Worm (Caenorhabditis elegans) whole organism, L4 larva: ENCODE data around the gene F35D2.3.

Source experiments
- F10B5.3 ChIP-seq: sonication (generic microtip); optimal IDR thresholded peaks from 2 replicates; lab custom pipeline; 2016; ENCODE audit warnings: mild to moderate bottlenecking, missing genetic modification characterization, missing compliant biosample characterization
- F26F4.8 ChIP-seq: fragments of 200-800 bp; sonication (Bioruptor generic); conservative IDR thresholded peaks from 2 replicates; pipeline ENCODE4 v1.3.6; 2022; ENCODE audit warnings: missing genetic modification characterization, missing compliant biosample characterization
- F37D6.2 ChIP-seq: sonication (generic microtip); optimal IDR thresholded peaks from 2 replicates; lab custom pipeline; 2016; ENCODE audit warnings: mild to moderate bottlenecking, missing genetic modification characterization, missing compliant biosample characterization
- T20F7.1 ChIP-seq: fragments of 200-800 bp; sonication (Bioruptor generic); optimal IDR thresholded peaks from 2 replicates; lab custom pipeline; 2018; ENCODE audit warnings: mild to moderate bottlenecking, missing genetic modification characterization, missing compliant biosample characterization
- Y105C5A.15 ChIP-seq: fragments of 200-800 bp; sonication (Bioruptor generic); IDR thresholded peaks from 2 replicates; pipeline ENCODE4 v1.3.6; 2022; ENCODE audit warnings: missing genetic modification characterization, missing compliant biosample characterization
- Y48G9A.11 ChIP-seq: fragments of 200-800 bp; sonication (Bioruptor generic); IDR thresholded peaks from 2 replicates; pipeline ENCODE4 v1.3.6; 2022; ENCODE audit warnings: missing genetic modification reagents, missing genetic modification characterization, missing compliant biosample characterization
- ZK337.2 ChIP-seq: fragments of 200-800 bp; sonication (Bioruptor generic); IDR thresholded peaks from 2 replicates; pipeline ENCODE4 v1.3.6; 2022; ENCODE audit warnings: missing genetic modification reagents, missing genetic modification characterization, missing compliant biosample characterization
- aha-1 ChIP-seq: fragments of 150-350 bp; peaks from one replicate; lab custom pipeline; 2014; ENCODE audit warnings: missing biosample characterization, missing genetic modification characterization
- aly-2 ChIP-seq: sonication (generic microtip); optimal IDR thresholded peaks from 2 replicates; lab custom pipeline; 2018; ENCODE audit warnings: missing biosample characterization, missing genetic modification characterization
- attf-4 ChIP-seq: sonication (generic microtip); optimal IDR thresholded peaks from 3 replicates; lab custom pipeline; 2017; ENCODE audit warnings: missing biosample characterization, missing genetic modification characterization
- ceh-20 ChIP-seq: fragments of 200-800 bp; sonication (Bioruptor generic); IDR thresholded peaks from 2 replicates; pipeline ENCODE4 v1.3.6; 2022; ENCODE audit warnings: missing genetic modification reagents, missing genetic modification characterization, missing compliant biosample characterization
- ceh-28 ChIP-seq: fragments of 150-350 bp; optimal IDR thresholded peaks from 2 replicates; lab custom pipeline; 2014; ENCODE audit warnings: missing biosample characterization, missing genetic modification reagents, missing genetic modification characterization
- ceh-44 ChIP-seq: fragments of 200-800 bp; sonication (Bioruptor generic); IDR thresholded peaks from 2 replicates; pipeline ENCODE4 v1.3.6; 2022; ENCODE audit warnings: missing genetic modification reagents, missing genetic modification characterization, missing compliant biosample characterization
- cey-2 ChIP-seq: sonication (generic microtip); optimal IDR thresholded peaks from 3 replicates; lab custom pipeline; 2017; ENCODE audit warnings: missing genetic modification characterization, mild to moderate bottlenecking, missing compliant biosample characterization, antibody characterized with exemption, borderline replicate concordance; ENCODE audit not compliant: insufficient read depth
- ctbp-1 ChIP-seq: fragments of 200-800 bp; sonication (Bioruptor generic); IDR thresholded peaks from 2 replicates; pipeline ENCODE4 v1.3.6; 2022; ENCODE audit warnings: missing genetic modification reagents, missing genetic modification characterization, missing compliant biosample characterization
- daf-19 ChIP-seq: fragments of 200-800 bp; sonication (Bioruptor generic); conservative IDR thresholded peaks from 2 replicates; pipeline ENCODE4 v1.3.6; 2022; ENCODE audit warnings: missing genetic modification characterization, missing compliant biosample characterization
- dmd-6 ChIP-seq: fragments of 200-800 bp; sonication (Bioruptor generic); IDR thresholded peaks from 2 replicates; pipeline ENCODE4 v1.3.6; 2022; ENCODE audit warnings: missing genetic modification reagents, missing genetic modification characterization, missing compliant biosample characterization
- dpl-1 ChIP-seq: fragments of 150-350 bp; optimal IDR thresholded peaks from 2 replicates; lab custom pipeline; 2014; ENCODE audit warnings: missing biosample characterization, missing genetic modification reagents, missing genetic modification characterization
- egl-43 ChIP-seq: fragments of 200-800 bp; sonication (Bioruptor generic); IDR thresholded peaks from 2 replicates; pipeline ENCODE4 v1.3.6; 2022; ENCODE audit warnings: missing genetic modification reagents, missing genetic modification characterization, missing compliant biosample characterization
- fkh-10 ChIP-seq: fragments of 150-350 bp; optimal IDR thresholded peaks from 2 replicates; lab custom pipeline; 2014; ENCODE audit warnings: missing biosample characterization, missing genetic modification reagents, missing genetic modification characterization
- gei-8 ChIP-seq: fragments of 200-800 bp; sonication (Bioruptor generic); optimal IDR thresholded peaks from 2 replicates; lab custom pipeline; 2018; ENCODE audit warnings: mild to moderate bottlenecking, missing genetic modification characterization, missing compliant biosample characterization
- hlh-30 ChIP-seq: sonication (generic microtip); optimal IDR thresholded peaks from 2 replicates; lab custom pipeline; 2017; ENCODE audit warnings: antibody characterized with exemption, mild to moderate bottlenecking, missing genetic modification characterization, missing compliant biosample characterization; ENCODE audit not compliant: insufficient read depth
- jun-1 ChIP-seq: fragments of 150-350 bp; optimal IDR thresholded peaks from 2 replicates; lab custom pipeline; 2014; ENCODE audit warnings: missing biosample characterization, missing genetic modification reagents, missing genetic modification characterization
- lin-29 ChIP-seq: fragments of 200-800 bp; sonication (Bioruptor generic); IDR thresholded peaks from 2 replicates; pipeline ENCODE4 v1.3.6; 2022; ENCODE audit warnings: missing genetic modification reagents, missing genetic modification characterization, missing compliant biosample characterization
- lin-39 ChIP-seq: fragments of 150-350 bp; optimal IDR thresholded peaks from 2 replicates; lab custom pipeline; 2014; ENCODE audit warnings: missing biosample characterization, missing genetic modification reagents, missing genetic modification characterization
- lsy-2 ChIP-seq, 2 experiments: fragments of 150-350 bp in 1 of 2; sonication (generic microtip) in 1 of 2; optimal IDR thresholded peaks; 2 replicates each; lab custom pipeline; 2014 to 2017; ENCODE audit warnings: missing biosample characterization in 2 of 2, missing genetic modification characterization in 2 of 2
- madf-5 ChIP-seq, 2 experiments: fragments of 200-800 bp; sonication (Bioruptor generic); IDR thresholded peaks; 2 replicates each; pipeline ENCODE4 v1.3.6; 2022; ENCODE audit warnings: missing compliant biosample characterization in 2 of 2, missing genetic modification characterization in 2 of 2
- madf-9 ChIP-seq: fragments of 200-800 bp; sonication (Bioruptor generic); conservative IDR thresholded peaks from 2 replicates; pipeline ENCODE4 v1.3.6; 2022; ENCODE audit warnings: missing genetic modification reagents, missing genetic modification characterization, missing compliant biosample characterization
- mdl-1 ChIP-seq, 2 experiments: fragments of 150-350 bp in 1 of 2; sonication (generic microtip) in 1 of 2; optimal IDR thresholded peaks; 2 replicates each; lab custom pipeline; 2014 to 2017; ENCODE audit warnings: missing biosample characterization in 2 of 2, missing genetic modification characterization in 2 of 2
- mep-1 ChIP-seq: fragments of 150-350 bp; sonication (generic microtip); optimal IDR thresholded peaks from 3 replicates; lab custom pipeline; 2014; ENCODE audit warnings: missing biosample characterization, missing genetic modification characterization
- mxl-2 ChIP-seq: fragments of 200-800 bp; sonication (Bioruptor generic); conservative IDR thresholded peaks from 2 replicates; pipeline ENCODE4 v1.3.6; 2022; ENCODE audit warnings: missing genetic modification reagents, missing genetic modification characterization, missing compliant biosample characterization
- nhr-102 ChIP-seq: sonication (generic microtip); optimal IDR thresholded peaks from 2 replicates; lab custom pipeline; 2016; ENCODE audit warnings: mild to moderate bottlenecking, missing genetic modification characterization, moderate library complexity, missing compliant biosample characterization
- nhr-111 ChIP-seq: fragments of 200-800 bp; sonication (Bioruptor generic); optimal IDR thresholded peaks from 2 replicates; lab custom pipeline; 2018; ENCODE audit warnings: mild to moderate bottlenecking, missing genetic modification characterization, missing compliant biosample characterization
- nhr-25 ChIP-seq: sonication (generic microtip); optimal IDR thresholded peaks from 2 replicates; lab custom pipeline; 2017; ENCODE audit warnings: missing genetic modification characterization, mild to moderate bottlenecking, missing compliant biosample characterization, antibody characterized with exemption, moderate library complexity, borderline replicate concordance; ENCODE audit not compliant: insufficient read depth
- nhr-28 ChIP-seq: fragments of 150-350 bp; optimal IDR thresholded peaks from 2 replicates; lab custom pipeline; 2014; ENCODE audit warnings: missing biosample characterization, missing genetic modification characterization
- nhr-42 ChIP-seq: fragments of 200-800 bp; sonication (Bioruptor generic); IDR thresholded peaks from 2 replicates; pipeline ENCODE4 v1.3.6; 2022; ENCODE audit warnings: missing genetic modification characterization, missing compliant biosample characterization
- nhr-48 ChIP-seq: sonication (generic microtip); optimal IDR thresholded peaks from 2 replicates; lab custom pipeline; 2016; ENCODE audit warnings: mild to moderate bottlenecking, missing genetic modification characterization, missing compliant biosample characterization
- nhr-6 ChIP-seq: fragments of 150-350 bp; optimal IDR thresholded peaks from 2 replicates; lab custom pipeline; 2014; ENCODE audit warnings: missing biosample characterization, missing genetic modification characterization
- pha-4 ChIP-seq, 2 experiments: fragments of 150-350 bp in 1 of 2; fragments of 200-800 bp in 1 of 2; sonication (Bioruptor generic) in 1 of 2; IDR thresholded peaks in 1 of 2; optimal IDR thresholded peaks in 1 of 2; 2 replicates each; pipeline versions ENCODE4 v1.3.6 to Lab custom; 2014 to 2022; ENCODE audit warnings: missing genetic modification characterization in 2 of 2, missing genetic modification reagents in 2 of 2, missing biosample characterization in 1 of 2, missing compliant biosample characterization in 1 of 2
- unc-62 ChIP-seq, 3 experiments: fragments of 150-350 bp in 1 of 3; sonication (generic microtip); optimal IDR thresholded peaks in 2 of 3; peaks in 1 of 3; 1 replicate in 1 of 3; 2 replicates in 2 of 3; lab custom pipeline; 2014 to 2017; ENCODE audit warnings: missing biosample characterization in 3 of 3, missing genetic modification characterization in 3 of 3, missing genetic modification reagents in 3 of 3, missing genotype in 1 of 3
- zfp-2 ChIP-seq: sonication (generic microtip); optimal IDR thresholded peaks from 2 replicates; lab custom pipeline; 2016; ENCODE audit warnings: mild to moderate bottlenecking, missing genetic modification characterization, missing compliant biosample characterization

F35D2.3 gene

ce11 chrII:7575614-7576013 is 5.2 kb downstream of the F35D2.3 start, which contains the start of gene F35D2.1:
F35D2.1 (plus strand) TSS chrII:7575914.
- TF ChIP-seq madf-5 (GFP tag; IDR thresholded peaks at IDR 0.05; lab: Robert Waterston, UW), result no peak
- TF ChIP-seq cey-2 (tag; lab: Kevin White, UChicago), result no peak
- TF ChIP-seq aly-2 (tag; lab: Kevin White, UChicago), result no peak
- TF ChIP-seq nhr-48 (tag; lab: Kevin White, UChicago), result no peak
- no peak for TF ChIP-seq nhr-42 (GFP tag; lab: Robert Waterston, UW)
- no peak for TF ChIP-seq gei-8 (GFP tag; lab: Kevin White, UChicago)
- TF ChIP-seq nhr-6 (tag; lab: Kevin White, UChicago), result no peak
- TF ChIP-seq T20F7.1, result no peak
- no peak for TF ChIP-seq lin-29 (GFP tag; lab: Robert Waterston, UW)
- no peak for TF ChIP-seq lin-39 (tag; lab: Kevin White, UChicago)
- TF ChIP-seq mdl-1 (tag; optimal IDR thresholded peaks at IDR 0.05; lab: Kevin White, UChicago), result no peak
- TF ChIP-seq aha-1, result no peak
- TF ChIP-seq nhr-28 (tag; lab: Kevin White, UChicago), result no peak
- TF ChIP-seq Y48G9A.11 (GFP tag; lab: Robert Waterston, UW), result no peak
- TF ChIP-seq ceh-44 (GFP tag; lab: Robert Waterston, UW), result no peak
- no peak for TF ChIP-seq mxl-2 (GFP tag; lab: Robert Waterston, UW)
- TF ChIP-seq ceh-28 (tag; lab: Kevin White, UChicago), result no peak
- TF ChIP-seq nhr-102, result no peak
- TF ChIP-seq Y105C5A.15, result no peak

ce11 chrII:7577412-7577811 is 7.0 kb downstream of the F35D2.3 start, which contains the start of gene F35D2.6:
F35D2.6 (plus strand) TSS chrII:7577712.
- TF ChIP-seq attf-4 (tag; lab: Kevin White, UChicago) (no peak), egl-43 (GFP tag; lab: Robert Waterston, UW) (no peak), hlh-30 (tag; lab: Kevin White, UChicago) (no peak), ZK337.2 (no peak), dpl-1 (GFP tag; lab: Kevin White, UChicago) (no peak), nhr-111 (GFP tag; lab: Kevin White, UChicago) (no peak), jun-1 (tag; lab: Kevin White, UChicago) (no peak)

ce11 chrII:7583555-7583954 is 13.2 kb downstream of the F35D2.3 start, which contains the start of gene mks-3:
mks-3 (minus strand) TSS chrII:7583655.
- no peak for TF ChIP-seq nhr-25
- no peak for TF ChIP-seq madf-9 (GFP tag; lab: Robert Waterston, UW)
- no peak for TF ChIP-seq lin-39 (tag; lab: Kevin White, UChicago)

DNA sequence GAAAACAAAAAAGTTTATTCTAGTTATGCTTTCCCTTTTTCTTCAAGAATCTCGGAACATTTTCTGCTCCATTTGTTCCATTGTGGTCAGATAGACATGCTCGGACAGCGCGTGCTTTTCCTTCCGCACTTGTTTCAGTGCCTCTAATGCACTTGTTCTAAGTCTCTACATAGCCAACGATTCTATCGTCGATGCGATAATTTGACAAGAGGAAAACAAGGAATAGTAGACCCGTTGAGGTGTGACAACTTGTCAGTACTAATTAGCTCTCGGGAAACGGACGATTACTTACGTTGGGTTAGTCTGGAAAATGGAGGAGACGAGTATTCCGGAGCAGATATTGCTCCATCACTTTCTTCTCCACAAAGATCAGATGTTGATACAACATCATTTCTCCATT is 17.9 kb downstream of the F35D2.3 start:
- no peak for TF ChIP-seq egl-43 (GFP tag; lab: Robert Waterston, UW)
- peak in 1 of 2 experiments; percentile 94 for TF ChIP-seq unc-62 (GFP tag; optimal IDR thresholded peaks at IDR 0.05 in 1 of 2; lab: Kevin White, UChicago)
- TF ChIP-seq unc-62 (tag; optimal IDR thresholded peaks at IDR 0.05; lab: Kevin White, UChicago), result no peak

ce11 chrII:7593227-7593626 is 22.8 kb downstream of the F35D2.3 start:
- TF ChIP-seq aha-1 (peak; percentile 94), lsy-2 (tag; optimal IDR thresholded peaks at IDR 0.05; lab: Kevin White, UChicago) (peak in 1 of 2 experiments; percentile 27), unc-62 (GFP tag; optimal IDR thresholded peaks at IDR 0.05 in 1 of 2; lab: Kevin White, UChicago) (peak in 1 of 2 experiments; percentile 94), unc-62 (tag; optimal IDR thresholded peaks at IDR 0.05; lab: Kevin White, UChicago) (no peak), zfp-2 (tag; lab: Kevin White, UChicago) (no peak), dmd-6 (GFP tag; lab: Robert Waterston, UW) (0 out of 2 replicates have a peak, but pooled peaks have one; percentile 12), madf-5 (GFP tag; IDR thresholded peaks at IDR 0.05; lab: Robert Waterston, UW) (no peak), F37D6.2 (tag; lab: Kevin White, UChicago) (peak; percentile 80), ceh-20 (GFP tag; lab: Robert Waterston, UW) (0 out of 2 replicates have a peak, but pooled peaks have one; percentile 37), mep-1 (tag; lab: Kevin White, UChicago) (peak; percentile 25), F26F4.8 (no peak), ctbp-1 (GFP tag; lab: Robert Waterston, UW) (peak; percentile 72; the same call in 1 of the 2 replicates), Y48G9A.11 (GFP tag; lab: Robert Waterston, UW) (no peak), daf-19 (no peak), fkh-10 (GFP tag; lab: Kevin White, UChicago) (peak; percentile 87), egl-43 (GFP tag; lab: Robert Waterston, UW) (0 out of 2 replicates have a peak, but pooled peaks have one; percentile 43), pha-4 (GFP tag; IDR thresholded peaks at IDR 0.05; lab: Robert Waterston, UW) (no peak), pha-4 (tag; optimal IDR thresholded peaks at IDR 0.05; lab: Kevin White, UChicago) (no peak), F10B5.3 (tag; lab: Kevin White, UChicago) (no peak), ceh-44 (GFP tag; lab: Robert Waterston, UW) (no peak)
